In genomic region chr2L:128977-129941, dm6 we compare ENCODE assay signal across 5 fruit fly cellular contexts.
TF ChIP-seq lines count a peak whose summit lies in the region.

No protein-coding gene starts in this region.

TF ChIP-seq in whole organism, adult, 20 proteins besides CTCF, POLR2A, EP300 and RAD21 (continued from another document):
- peak; percentile 95 for TF ChIP-seq CG12768 (GFP tag; optimal IDR thresholded peaks at IDR 0.05; lab: Kevin White, UChicago)
- TF ChIP-seq CG1620 (GFP tag; optimal IDR thresholded peaks at IDR 0.05; lab: Kevin White, UChicago): peak; percentile 62
- no peak for TF ChIP-seq CG5204 (GFP tag; optimal IDR thresholded peaks at IDR 0.05; lab: Kevin White, UChicago)

TF ChIP-seq in whole organism, embryonic, 481 proteins besides CTCF, POLR2A, EP300 and RAD21 (continued from another document and continues in another):
- TF ChIP-seq MESR4 (GFP tag; optimal IDR thresholded peaks at IDR 0.05; lab: Kevin White, UChicago) (peak; percentile 13), Fer2 (tag; optimal IDR thresholded peaks at IDR 0.05; lab: Kevin White, UChicago) (no peak), CG11696 (GFP tag; IDR thresholded peaks at IDR 0.05; lab: Robert Waterston, UW) (0 out of 2 replicates have a peak, but pooled peaks have one; percentile 50), CG6683 (GFP tag; optimal IDR thresholded peaks at IDR 0.05; lab: Kevin White, UChicago) (no peak), CG7745 (tag; optimal IDR thresholded peaks at IDR 0.05; lab: Kevin White, UChicago) (no peak), tx (GFP tag; optimal IDR thresholded peaks at IDR 0.05; lab: Kevin White, UChicago) (no peak), Fer3 (tag; optimal IDR thresholded peaks at IDR 0.05; lab: Kevin White, UChicago) (peak; percentile 34), fru (optimal IDR thresholded peaks at IDR 0.05; lab: Kevin White, UChicago) (no peak), CG9817 (tag; optimal IDR thresholded peaks at IDR 0.05; lab: Kevin White, UChicago) (no peak), Med (GFP tag; lab: Kevin White, UChicago) (peak; percentile 96), sens-2 (GFP tag; IDR thresholded peaks at IDR 0.05; lab: Robert Waterston, UW) (no peak), CG34224 (GFP tag; IDR thresholded peaks at IDR 0.05; lab: Robert Waterston, UW; ENCODE audit: partially characterized antibody) (peak; percentile 50; the same call in 1 of the 3 replicates), run (tag; optimal IDR thresholded peaks at IDR 0.05; lab: Kevin White, UChicago) (peak; percentile 62), pfk (GFP tag; optimal IDR thresholded peaks at IDR 0.05; lab: Kevin White, UChicago) (peak; percentile 57), CG4360 (GFP tag; IDR thresholded peaks at IDR 0.05; lab: Robert Waterston, UW) (0 out of 2 replicates have a peak, but pooled peaks have one; percentile 33), cad (GFP tag; optimal IDR thresholded peaks at IDR 0.05; lab: Kevin White, UChicago) (no peak), CG4707 (GFP tag; optimal IDR thresholded peaks at IDR 0.05; lab: Kevin White, UChicago) (peak; percentile 64), wek (GFP tag; optimal IDR thresholded peaks at IDR 0.05; lab: Kevin White, UChicago) (peak; percentile 65), CG2199 (GFP tag; IDR thresholded peaks at IDR 0.05; lab: Robert Waterston, UW) (peak; percentile 83), vvl (GFP tag; IDR thresholded peaks at IDR 0.05; lab: Robert Waterston, UW) (peak; percentile 76), CG12155 (GFP tag; optimal IDR thresholded peaks at IDR 0.05; lab: Kevin White, UChicago) (peak; percentile 34), CG6791 (GFP tag; IDR thresholded peaks at IDR 0.05; lab: Robert Waterston, UW; ENCODE audit: partially characterized antibody) (peak; percentile 36; the same call in 1 of the 3 replicates), E2f2 (GFP tag; IDR thresholded peaks at IDR 0.05; lab: Robert Waterston, UW) (peak; percentile 23; the same call in 1 of the 2 replicates), CG14667 (GFP tag; IDR thresholded peaks at IDR 0.05; lab: Robert Waterston, UW) (no peak), Hr3 (GFP tag; optimal IDR thresholded peaks at IDR 0.05; lab: Kevin White, UChicago) (no peak), CG34376 (GFP tag; optimal IDR thresholded peaks at IDR 0.05; lab: Kevin White, UChicago) (peak; percentile 87), Mes4 (GFP tag; optimal IDR thresholded peaks at IDR 0.05; lab: Kevin White, UChicago) (peak; percentile 10), bowl (GFP tag; IDR thresholded peaks at IDR 0.05; lab: Robert Waterston, UW) (peak; percentile 57; the same call in 1 of the 2 replicates), pzg (GFP tag; optimal IDR thresholded peaks at IDR 0.05; lab: Kevin White, UChicago) (no peak), CG1832 (GFP tag; optimal IDR thresholded peaks at IDR 0.05; lab: Kevin White, UChicago) (peak; percentile 79)

TF ChIP-seq in whole organism, prepupa, 60 proteins besides CTCF, POLR2A, EP300 and RAD21 (continued from another document and continues in another):
- peak; percentile 6 for TF ChIP-seq CG6792 (GFP tag; optimal IDR thresholded peaks at IDR 0.05; lab: Kevin White, UChicago)
- TF ChIP-seq CG3919 (GFP tag; optimal IDR thresholded peaks at IDR 0.05; lab: Kevin White, UChicago): peak; percentile 47
- TF ChIP-seq topi (GFP tag; optimal IDR thresholded peaks at IDR 0.05; lab: Kevin White, UChicago): peak; percentile 49
- peak; percentile 85 for TF ChIP-seq net (GFP tag; optimal IDR thresholded peaks at IDR 0.05; lab: Kevin White, UChicago)
- peak; percentile 96 for TF ChIP-seq Sox14 (GFP tag; optimal IDR thresholded peaks at IDR 0.05; lab: Kevin White, UChicago)
- TF ChIP-seq Smox (GFP tag; optimal IDR thresholded peaks at IDR 0.05; lab: Kevin White, UChicago): no peak
- peak; percentile 36; the same call in 1 of the 2 replicates for TF ChIP-seq Gug (GFP tag; IDR thresholded peaks at IDR 0.05; lab: Robert Waterston, UW)
- peak; percentile 78; the same call in 2 of the 3 replicates for TF ChIP-seq eg (GFP tag; IDR thresholded peaks at IDR 0.05; lab: Robert Waterston, UW)
- TF ChIP-seq Sox15 (GFP tag; optimal IDR thresholded peaks at IDR 0.05; lab: Kevin White, UChicago): no peak
- TF ChIP-seq CG6163 (GFP tag; IDR thresholded peaks at IDR 0.05; lab: Robert Waterston, UW): peak; percentile 69
- peak; percentile 74 for TF ChIP-seq dsx (GFP tag; optimal IDR thresholded peaks at IDR 0.05; lab: Kevin White, UChicago; ENCODE audit: poor library complexity, severe bottlenecking)
- TF ChIP-seq Hr39 (GFP tag; optimal IDR thresholded peaks at IDR 0.05; lab: Kevin White, UChicago): no peak
- peak; percentile 63 for TF ChIP-seq CG9139 (GFP tag; optimal IDR thresholded peaks at IDR 0.05; lab: Kevin White, UChicago)
- TF ChIP-seq Blimp-1 (GFP tag; optimal IDR thresholded peaks at IDR 0.05; lab: Kevin White, UChicago): peak; percentile 8
- peak; percentile 87 for TF ChIP-seq svp (GFP tag; lab: Kevin White, UChicago)
- peak; percentile 91 for TF ChIP-seq CG6854 (GFP tag; optimal IDR thresholded peaks at IDR 0.05; lab: Kevin White, UChicago)
- peak; percentile 18 for TF ChIP-seq Ets96B (tag; optimal IDR thresholded peaks at IDR 0.05; lab: Kevin White, UChicago)
- TF ChIP-seq spab (GFP tag; optimal IDR thresholded peaks at IDR 0.05; lab: Kevin White, UChicago): peak; percentile 12
- TF ChIP-seq Ets21C (GFP tag; optimal IDR thresholded peaks at IDR 0.05; lab: Kevin White, UChicago): no peak
- peak; percentile 65 for TF ChIP-seq CG6276 (GFP tag; optimal IDR thresholded peaks at IDR 0.05; lab: Kevin White, UChicago)
- TF ChIP-seq CG7368 (GFP tag; optimal IDR thresholded peaks at IDR 0.05; lab: Kevin White, UChicago): no peak
- TF ChIP-seq Eip78C (GFP tag; lab: Kevin White, UChicago): peak; percentile 83
- peak; percentile 37 for TF ChIP-seq Eip75B (GFP tag; optimal IDR thresholded peaks at IDR 0.05; lab: Kevin White, UChicago)
- TF ChIP-seq CG8319 (GFP tag; optimal IDR thresholded peaks at IDR 0.05; lab: Kevin White, UChicago): peak; percentile 8
- no peak for TF ChIP-seq CG4318 (GFP tag; optimal IDR thresholded peaks at IDR 0.05; lab: Kevin White, UChicago)
- TF ChIP-seq CG34406 (GFP tag; optimal IDR thresholded peaks at IDR 0.05; lab: Kevin White, UChicago): no peak
- TF ChIP-seq CG11762 (GFP tag; optimal IDR thresholded peaks at IDR 0.05; lab: Kevin White, UChicago; ENCODE audit: insufficient read depth): no peak
- peak; percentile 47 for TF ChIP-seq Met (GFP tag; optimal IDR thresholded peaks at IDR 0.05; lab: Kevin White, UChicago)
- TF ChIP-seq ss (GFP tag; optimal IDR thresholded peaks at IDR 0.05; lab: Kevin White, UChicago): peak; percentile 19 to 50
- peak; percentile 66 for TF ChIP-seq CG8119 (GFP tag; IDR thresholded peaks at IDR 0.05; lab: Robert Waterston, UW)
- no peak for TF ChIP-seq CG8632 (GFP tag; optimal IDR thresholded peaks at IDR 0.05; lab: Kevin White, UChicago)
- TF ChIP-seq CG32006 (GFP tag; optimal IDR thresholded peaks at IDR 0.05; lab: Kevin White, UChicago): no peak
- peak; percentile 87 for TF ChIP-seq Sox102F (GFP tag; optimal IDR thresholded peaks at IDR 0.05; lab: Kevin White, UChicago)

TF ChIP-seq in whole organism, pupa, 21 proteins besides CTCF, POLR2A, EP300 and RAD21 (continued from another document):
- no peak for TF ChIP-seq D1 (tag; optimal IDR thresholded peaks at IDR 0.05; lab: Kevin White, UChicago)
TF ChIP-seq in whole organism, pupa: peak in this region for 12.

TF ChIP-seq in whole organism, wandering third instar larva, 38 proteins besides CTCF, POLR2A, EP300 and RAD21 (continued from another document):
- TF ChIP-seq dl (GFP tag; optimal IDR thresholded peaks at IDR 0.05; lab: Kevin White, UChicago; ENCODE audit: insufficient read depth in 1 of 2, partially characterized antibody in 2 of 2) (peak; percentile 46 to 92), Hr83 (GFP tag; optimal IDR thresholded peaks at IDR 0.05; lab: Kevin White, UChicago; ENCODE audit: poor library complexity, severe bottlenecking) (peak; percentile 94), foxo (GFP tag; optimal IDR thresholded peaks at IDR 0.05; lab: Kevin White, UChicago) (peak; percentile 50), fru (GFP tag; optimal IDR thresholded peaks at IDR 0.05; lab: Kevin White, UChicago) (peak; percentile 69), pan (optimal IDR thresholded peaks at IDR 0.05; lab: Kevin White, UChicago) (no peak), Vsx2 (GFP tag; optimal IDR thresholded peaks at IDR 0.05; lab: Kevin White, UChicago; ENCODE audit: partially characterized antibody) (peak; percentile 95), CG9705 (GFP tag; optimal IDR thresholded peaks at IDR 0.05; lab: Kevin White, UChicago) (no peak), Abd-B (GFP tag; optimal IDR thresholded peaks at IDR 0.05; lab: Kevin White, UChicago) (no peak), CrebA (GFP tag; optimal IDR thresholded peaks at IDR 0.05; lab: Kevin White, UChicago; ENCODE audit: borderline replicate concordance) (no peak)
TF ChIP-seq in whole organism, wandering third instar larva: peak in this region for 21.
